Fruit fly (Drosophila melanogaster) whole organism, embryonic: ENCODE data around the gene EAChm.

Experiments used
- Blimp-1 ChIP-seq: fragments of 200-800 bp; sonication (Bioruptor generic); optimal IDR thresholded peaks from 3 replicates; lab custom pipeline; 2018; ENCODE audit warnings: missing biosample characterization, missing genetic modification characterization, mild to moderate bottlenecking, moderate library complexity, missing genetic modification reagents
- CG11560 ChIP-seq: fragments of 200-800 bp; sonication (Bioruptor generic); IDR thresholded peaks from 3 replicates; pipeline ENCODE4 v1.3.6; 2022; ENCODE audit warnings: missing biosample characterization, missing genetic modification characterization
- CG12155 ChIP-seq: fragments of 200-800 bp; sonication (Bioruptor generic); optimal IDR thresholded peaks from 3 replicates; lab custom pipeline; 2016; ENCODE audit warnings: missing biosample characterization, missing genetic modification characterization
- CG13296 ChIP-seq: fragments of 200-800 bp; sonication (Bioruptor generic); optimal IDR thresholded peaks from 3 replicates; lab custom pipeline; 2018; ENCODE audit warnings: missing biosample characterization, mild to moderate bottlenecking, missing genetic modification characterization
- CG15269 ChIP-seq: fragments of 200-800 bp; sonication (Bioruptor generic); optimal IDR thresholded peaks from 2 replicates; lab custom pipeline; 2018; ENCODE audit warnings: missing biosample characterization, mild to moderate bottlenecking, missing genetic modification characterization, moderate library complexity
- CG1602 ChIP-seq: fragments of 200-800 bp; sonication (Bioruptor generic); optimal IDR thresholded peaks from 3 replicates; lab custom pipeline; 2016; ENCODE audit warnings: missing biosample characterization, missing genetic modification characterization
- CG16863 ChIP-seq: fragments of 200-800 bp; sonication (Bioruptor generic); optimal IDR thresholded peaks from 3 replicates; lab custom pipeline; 2016; ENCODE audit warnings: missing biosample characterization, missing genetic modification characterization
- CG17361 ChIP-seq: fragments of 200-800 bp; sonication (Bioruptor generic); IDR thresholded peaks from 3 replicates; pipeline ENCODE4 v1.3.6; 2022; ENCODE audit warnings: missing biosample characterization, missing genetic modification characterization
- CG18262 ChIP-seq: fragments of 200-800 bp; optimal IDR thresholded peaks from 3 replicates; lab custom pipeline; 2019; ENCODE audit warnings: missing biosample characterization, mild to moderate bottlenecking, missing genetic modification characterization, moderate library complexity
- CG2712 ChIP-seq: fragments of 200-800 bp; optimal IDR thresholded peaks from 3 replicates; lab custom pipeline; 2019; ENCODE audit warnings: missing biosample characterization, mild to moderate bottlenecking, missing genetic modification characterization, moderate library complexity
- CG6654 ChIP-seq: fragments of 200-800 bp; sonication (Bioruptor generic); optimal IDR thresholded peaks from 2 replicates; lab custom pipeline; 2017; ENCODE audit warnings: missing biosample characterization, mild to moderate bottlenecking, missing genetic modification characterization
- CG7556 ChIP-seq: fragments of 200-800 bp; sonication (Bioruptor generic); optimal IDR thresholded peaks from 2 replicates; lab custom pipeline; 2017; ENCODE audit warnings: missing biosample characterization, mild to moderate bottlenecking, missing genetic modification characterization
- CG9215 ChIP-seq: fragments of 200-800 bp; sonication (Bioruptor generic); IDR thresholded peaks from 2 replicates; pipeline ENCODE4 v1.3.6; 2022; ENCODE audit warnings: missing biosample characterization, missing genetic modification characterization
- Drgx ChIP-seq: fragments of 200-800 bp; sonication (Bioruptor generic); IDR thresholded peaks from 2 replicates; pipeline ENCODE4 v1.3.6; 2022; ENCODE audit warnings: missing biosample characterization, missing genetic modification characterization
- Eip74EF ChIP-seq, 2 experiments: fragments of 200-800 bp in 1 of 2; fragments of >200 bp in 1 of 2; sonication (Bioruptor generic) in 1 of 2; optimal IDR thresholded peaks; 2 replicates each; lab custom pipeline; 2017 to 2019; ENCODE audit warnings: missing biosample characterization in 2 of 2, missing genetic modification characterization in 2 of 2, mild to moderate bottlenecking in 1 of 2, moderate library complexity in 1 of 2
- Ets65A ChIP-seq: fragments of 200-800 bp; sonication (Bioruptor generic); peaks from one replicate; lab custom pipeline; 2016; ENCODE audit warnings: missing biosample characterization, missing genetic modification characterization
- Fer1 ChIP-seq: fragments of 200-800 bp; sonication (Bioruptor generic); optimal IDR thresholded peaks from 2 replicates; lab custom pipeline; 2017; ENCODE audit warnings: missing biosample characterization, mild to moderate bottlenecking, missing genetic modification characterization
- HHEX ChIP-seq: fragments of 200-800 bp; sonication (Bioruptor generic); optimal IDR thresholded peaks from 3 replicates; lab custom pipeline; 2017; ENCODE audit warnings: missing biosample characterization, mild to moderate bottlenecking, missing genetic modification characterization, missing genetic modification reagents
- Hr39 ChIP-seq: fragments of >200 bp; optimal IDR thresholded peaks from 2 replicates; lab custom pipeline; 2017
- Lpt ChIP-seq: fragments of >200 bp; optimal IDR thresholded peaks from 2 replicates; lab custom pipeline; 2018; ENCODE audit warnings: missing biosample characterization, missing genetic modification characterization
- Meics ChIP-seq: fragments of 200-800 bp; sonication (Bioruptor generic); optimal IDR thresholded peaks from 2 replicates; lab custom pipeline; 2017; ENCODE audit warnings: missing biosample characterization, mild to moderate bottlenecking, missing genetic modification characterization
- Pdp1 ChIP-seq, 2 experiments: fragments of 200-800 bp; sonication (Bioruptor generic); optimal IDR thresholded peaks; 3 replicates each; lab custom pipeline; 2016; ENCODE audit warnings: missing biosample characterization in 2 of 2, missing genetic modification characterization in 2 of 2, mild to moderate bottlenecking in 1 of 2, moderate library complexity in 1 of 2
- Ravus ChIP-seq: fragments of 200-800 bp; sonication (Bioruptor generic); IDR thresholded peaks from 2 replicates; pipeline ENCODE4 v1.3.6; 2022; ENCODE audit warnings: missing biosample characterization, missing genetic modification characterization
- Rfx ChIP-seq: fragments of 200-800 bp; sonication (Bioruptor generic); IDR thresholded peaks from 2 replicates; pipeline ENCODE4 v1.3.6; 2022; ENCODE audit warnings: missing biosample characterization, missing genetic modification characterization
- Sox102F ChIP-seq: fragments of 200-800 bp; sonication (Bioruptor generic); optimal IDR thresholded peaks from 2 replicates; lab custom pipeline; 2018; ENCODE audit warnings: missing biosample characterization, mild to moderate bottlenecking, missing genetic modification characterization, moderate library complexity
- Xrp1 ChIP-seq: fragments of 200-800 bp; sonication (Bioruptor generic); IDR thresholded peaks from 2 replicates; pipeline ENCODE4 v1.3.6; 2022; ENCODE audit warnings: missing biosample characterization, missing genetic modification characterization
- YL-1 ChIP-seq: fragments of 200-800 bp; sonication (Bioruptor generic); optimal IDR thresholded peaks from 3 replicates; lab custom pipeline; 2017; ENCODE audit warnings: missing biosample characterization, mild to moderate bottlenecking, missing genetic modification characterization
- br ChIP-seq: fragments of >200 bp; optimal IDR thresholded peaks from 2 replicates; lab custom pipeline; 2017
- bsh ChIP-seq, 2 experiments: fragments of 200-800 bp; sonication (Bioruptor generic); optimal IDR thresholded peaks; 2 replicates each; lab custom pipeline; 2017 to 2018; ENCODE audit warnings: mild to moderate bottlenecking in 2 of 2, missing biosample characterization in 2 of 2, missing genetic modification characterization in 2 of 2, moderate library complexity in 1 of 2
- chinmo ChIP-seq: fragments of 200-800 bp; sonication (Bioruptor generic); IDR thresholded peaks from 4 replicates; pipeline ENCODE4 v1.3.6; 2022; ENCODE audit warnings: missing biosample characterization, missing genetic modification characterization; ENCODE audit not compliant: partially characterized antibody
- crp ChIP-seq, 2 experiments: fragments of 200-800 bp; sonication (Bioruptor generic); optimal IDR thresholded peaks; 2 replicates in 1 of 2; 3 replicates in 1 of 2; lab custom pipeline; 2017; ENCODE audit warnings: missing biosample characterization in 2 of 2, missing genetic modification characterization in 2 of 2, mild to moderate bottlenecking in 1 of 2, moderate library complexity in 1 of 2
- emc ChIP-seq: fragments of 200-800 bp; sonication (Bioruptor generic); optimal IDR thresholded peaks from 2 replicates; lab custom pipeline; 2016; ENCODE audit warnings: missing biosample characterization, missing genetic modification characterization
- ewg ChIP-seq: fragments of 200-800 bp; sonication (Bioruptor generic); optimal IDR thresholded peaks from 3 replicates; lab custom pipeline; 2017; ENCODE audit warnings: mild to moderate bottlenecking, missing biosample characterization, missing genetic modification reagents, missing genetic modification characterization
- exex ChIP-seq: fragments of 200-800 bp; sonication (Bioruptor generic); optimal IDR thresholded peaks from 4 replicates; lab custom pipeline; 2018; ENCODE audit warnings: missing biosample characterization, mild to moderate bottlenecking, missing genetic modification characterization, moderate library complexity
- ken ChIP-seq: fragments of 200-800 bp; sonication (Bioruptor generic); IDR thresholded peaks from 3 replicates; pipeline ENCODE4 v1.3.6; 2022; ENCODE audit warnings: missing biosample characterization, missing genetic modification characterization
- mam ChIP-seq: fragments of 200-800 bp; sonication (Bioruptor generic); optimal IDR thresholded peaks from 3 replicates; lab custom pipeline; 2016; ENCODE audit warnings: missing biosample characterization, missing genetic modification characterization
- pan ChIP-seq, 4 experiments: fragments of >200 bp in 3 of 4; fragments of 200-800 bp in 1 of 4; sonication (Bioruptor generic) in 1 of 4; optimal IDR thresholded peaks in 3 of 4; IDR thresholded peaks in 1 of 4; 2 replicates each; pipeline versions ENCODE4 v1.3.6 to Lab custom; 2017 to 2022; ENCODE audit warnings: missing biosample characterization in 2 of 4, missing genetic modification characterization in 2 of 4, mixed read lengths in 1 of 4
- pita ChIP-seq: fragments of 200-800 bp; sonication (Bioruptor generic); optimal IDR thresholded peaks from 2 replicates; lab custom pipeline; 2017; ENCODE audit warnings: missing biosample characterization, mild to moderate bottlenecking, missing genetic modification characterization
- pum ChIP-seq: fragments of 200-800 bp; sonication (Bioruptor generic); optimal IDR thresholded peaks from 2 replicates; lab custom pipeline; 2016; ENCODE audit warnings: missing biosample characterization, missing genetic modification characterization
- sens ChIP-seq: fragments of 200-800 bp; sonication (Bioruptor generic); peaks from one replicate; lab custom pipeline; 2016; ENCODE audit warnings: missing biosample characterization, missing genetic modification characterization
- sens-2 ChIP-seq: fragments of 200-800 bp; sonication (Bioruptor generic); IDR thresholded peaks from 2 replicates; pipeline ENCODE4 v1.3.6; 2022; ENCODE audit warnings: missing biosample characterization, missing genetic modification characterization
- slp2 ChIP-seq: fragments of 200-800 bp; sonication (Bioruptor generic); optimal IDR thresholded peaks from 2 replicates; lab custom pipeline; 2016; ENCODE audit warnings: missing biosample characterization, missing genetic modification characterization
- so ChIP-seq: fragments of 200-800 bp; sonication (Bioruptor generic); IDR thresholded peaks from 3 replicates; pipeline ENCODE4 v1.3.6; 2022; ENCODE audit warnings: missing biosample characterization, missing genetic modification characterization
- sqz ChIP-seq: fragments of 200-800 bp; sonication (Bioruptor generic); optimal IDR thresholded peaks from 3 replicates; lab custom pipeline; 2018; ENCODE audit warnings: missing biosample characterization, mild to moderate bottlenecking, missing genetic modification characterization
- z ChIP-seq: fragments of 200-800 bp; sonication (Bioruptor generic); IDR thresholded peaks from 3 replicates; pipeline ENCODE4 v1.3.6; 2022; ENCODE audit warnings: missing biosample characterization, missing genetic modification characterization
- zfh1 ChIP-seq: fragments of 200-800 bp; sonication (Bioruptor generic); IDR thresholded peaks from 3 replicates; pipeline ENCODE4 v1.3.6; 2022; ENCODE audit warnings: missing biosample characterization, missing genetic modification characterization
- zfh2 ChIP-seq: fragments of 200-800 bp; sonication (Bioruptor generic); optimal IDR thresholded peaks from 2 replicates; lab custom pipeline; 2016; ENCODE audit warnings: missing biosample characterization, missing genetic modification characterization

Gene EAChm

dm6 chr3L:15054477-15054876 lies at the start of gene EAChm:
Gene EAChm, plus strand, starts transcription at chr3L:15054777.
- TF ChIP-seq mam (GFP tag; lab: Kevin White, UChicago) (no peak), Meics (GFP tag; lab: Kevin White, UChicago) (peak; percentile 11)

dm6 chr3L:15005085-15005484 lies 49.5 kb upstream of the EAChm start:
- TF ChIP-seq Drgx (GFP tag; lab: Robert Waterston, UW) (peak; percentile 78), CG6654 (GFP tag; lab: Kevin White, UChicago) (no peak), Hr39 (lab: Kevin White, UChicago) (no peak), ewg (GFP tag; lab: Kevin White, UChicago) (peak; percentile 17), Rfx (no peak), ken (GFP tag; lab: Robert Waterston, UW) (no peak), Xrp1 (GFP tag; lab: Robert Waterston, UW) (peak; percentile 30; the same call in 1 of the 2 replicates), CG12155 (GFP tag; lab: Kevin White, UChicago) (no peak), CG15269 (tag; lab: Kevin White, UChicago) (no peak), zfh1 (0 out of 3 replicates have a peak, but pooled peaks have one; percentile 12), slp2 (GFP tag; lab: Kevin White, UChicago) (no peak), Ravus (GFP tag; lab: Robert Waterston, UW) (no peak)

dm6 chr3L:15005774-15006173 lies 48.8 kb upstream of the EAChm start:
- TF ChIP-seq chinmo (GFP tag; lab: Robert Waterston, UW) (no peak), CG17361 (0 out of 3 replicates have a peak, but pooled peaks have one; percentile 29), CG7556 (GFP tag; lab: Kevin White, UChicago) (no peak), HHEX (no peak), zfh2 (GFP tag; lab: Kevin White, UChicago) (no peak), CG13296 (no peak), sens (GFP tag; lab: Kevin White, UChicago) (peak; percentile 31), bsh (GFP tag; optimal IDR thresholded peaks at IDR 0.05; lab: Kevin White, UChicago) (peak in 1 of 2 experiments; percentile 42)

dm6 chr3L:15006825-15007224 lies 47.8 kb upstream of the EAChm start:
- TF ChIP-seq CG9215 (GFP tag; lab: Robert Waterston, UW) (no peak), br (lab: Kevin White, UChicago) (no peak), Sox102F (GFP tag; lab: Kevin White, UChicago) (peak; percentile 46), CG15269 (tag; lab: Kevin White, UChicago) (no peak), pita (GFP tag; lab: Kevin White, UChicago) (no peak), pum (GFP tag; lab: Kevin White, UChicago) (no peak), pan (optimal IDR thresholded peaks at IDR 0.05; lab: Kevin White, UChicago) (no peak), pan (GFP tag; optimal IDR thresholded peaks at IDR 0.05 in 1 of 2, IDR thresholded peaks at IDR 0.05 in 1 of 2) (peak in 1 of 2 experiments; percentile 59), sens-2 (GFP tag; lab: Robert Waterston, UW) (no peak), so (GFP tag; lab: Robert Waterston, UW) (no peak), Eip74EF (GFP tag; optimal IDR thresholded peaks at IDR 0.05; lab: Kevin White, UChicago) (no peak), CG11560 (tag; lab: Robert Waterston, UW) (no peak), CG18262 (tag; lab: Kevin White, UChicago) (peak; percentile 35), z (GFP tag; lab: Robert Waterston, UW) (0 out of 3 replicates have a peak, but pooled peaks have one; percentile 30), Fer1 (GFP tag; lab: Kevin White, UChicago) (no peak), sqz (no peak), CG16863 (GFP tag; lab: Kevin White, UChicago) (no peak), Ets65A (GFP tag; lab: Kevin White, UChicago) (peak; percentile 68), exex (tag; lab: Kevin White, UChicago) (no peak), YL-1 (GFP tag; lab: Kevin White, UChicago) (no peak), CG1602 (no peak), Blimp-1 (GFP tag; lab: Kevin White, UChicago) (peak; percentile 42), crp (GFP tag; optimal IDR thresholded peaks at IDR 0.05; lab: Kevin White, UChicago) (no peak), Pdp1 (GFP tag; optimal IDR thresholded peaks at IDR 0.05; lab: Kevin White, UChicago) (peak in 1 of 2 experiments; percentile 11), CG2712 (tag; lab: Kevin White, UChicago) (peak; percentile 19), emc (no peak), Lpt (GFP tag; lab: Kevin White, UChicago) (no peak)
